In genomic region chrII:14165430-14165929, ce11 we compare ENCODE assay signal across 3 worm cellular contexts.
TF ChIP-seq lines count a peak whose summit lies in the region.

No protein-coding gene starts in this region.

TF ChIP-seq in whole organism, L4 larva, 104 proteins besides CTCF, POLR2A, EP300 and RAD21:
- TF ChIP-seq set-16 (GFP tag; IDR thresholded peaks at IDR 0.05; lab: Robert Waterston, UW) = peak; percentile 91
- TF ChIP-seq unc-62 (GFP tag; optimal IDR thresholded peaks at IDR 0.05 in 1 of 2; lab: Kevin White, UChicago) = peak in 1 of 2 experiments; percentile 62
- no peak for TF ChIP-seq unc-62 (tag; optimal IDR thresholded peaks at IDR 0.05; lab: Kevin White, UChicago)
- no peak for TF ChIP-seq sdz-12 (GFP tag; optimal IDR thresholded peaks at IDR 0.05; lab: Kevin White, UChicago)
- peak; percentile 23; the same call in 1 of the 2 replicates for TF ChIP-seq nhr-42 (GFP tag; IDR thresholded peaks at IDR 0.05; lab: Robert Waterston, UW)
- TF ChIP-seq mxl-2 (GFP tag; conservative IDR thresholded peaks at IDR 0.05; lab: Robert Waterston, UW) = no peak
- TF ChIP-seq egl-43 (GFP tag; IDR thresholded peaks at IDR 0.05; lab: Robert Waterston, UW) = 0 out of 2 replicates have a peak, but pooled peaks have one; percentile 36

TF ChIP-seq in whole organism, early embryonic, 17 proteins besides CTCF, POLR2A, EP300 and RAD21:
- 0 out of 2 replicates have a peak, but pooled peaks have one; percentile 56 for TF ChIP-seq scrt-1 (GFP tag; IDR thresholded peaks at IDR 0.05; lab: Robert Waterston, UW)
- TF ChIP-seq ceh-13 (GFP tag; optimal IDR thresholded peaks at IDR 0.05; lab: Kevin White, UChicago) = no peak

TF ChIP-seq in whole organism, young adult, 124 proteins besides CTCF, POLR2A, EP300 and RAD21:
- TF ChIP-seq ekl-4 (GFP tag; IDR thresholded peaks at IDR 0.05; lab: Robert Waterston, UW) = no peak
- TF ChIP-seq nhr-80 (tag; optimal IDR thresholded peaks at IDR 0.05; lab: Kevin White, UChicago) = no peak
- no peak for TF ChIP-seq nfyb-1 (GFP tag; IDR thresholded peaks at IDR 0.05; lab: Robert Waterston, UW)
- no peak for TF ChIP-seq C06A6.2 (GFP tag; conservative IDR thresholded peaks at IDR 0.05; lab: Robert Waterston, UW)
- TF ChIP-seq attf-6 (GFP tag; IDR thresholded peaks at IDR 0.05; lab: Robert Waterston, UW) = no peak
- no peak for TF ChIP-seq ceh-58 (GFP tag; IDR thresholded peaks at IDR 0.05; lab: Robert Waterston, UW)
- no peak for TF ChIP-seq ztf-28 (GFP tag; IDR thresholded peaks at IDR 0.05; lab: Robert Waterston, UW)
- no peak for TF ChIP-seq xnd-1 (tag; optimal IDR thresholded peaks at IDR 0.05; lab: Kevin White, UChicago)
- no peak for TF ChIP-seq ztf-6 (GFP tag; IDR thresholded peaks at IDR 0.05; lab: Robert Waterston, UW)
- TF ChIP-seq lin-54 (GFP tag; optimal IDR thresholded peaks at IDR 0.05; lab: Kevin White, UChicago) = no peak
- TF ChIP-seq lir-1 (GFP tag; conservative IDR thresholded peaks at IDR 0.05; lab: Robert Waterston, UW) = no peak
- TF ChIP-seq cebp-1 (GFP tag; IDR thresholded peaks at IDR 0.05; lab: Robert Waterston, UW) = 0 out of 2 replicates have a peak, but pooled peaks have one; percentile 20
- TF ChIP-seq cebp-1 (tag; optimal IDR thresholded peaks at IDR 0.05; lab: Kevin White, UChicago) = no peak
- no peak for TF ChIP-seq ztf-26 (tag; optimal IDR thresholded peaks at IDR 0.05; lab: Kevin White, UChicago)
- no peak for TF ChIP-seq madf-6 (GFP tag; IDR thresholded peaks at IDR 0.05; lab: Robert Waterston, UW)
- TF ChIP-seq snpc-1.1 (tag; optimal IDR thresholded peaks at IDR 0.05; lab: Kevin White, UChicago; ENCODE audit: insufficient read depth) = no peak
- TF ChIP-seq fkh-3 (tag; optimal IDR thresholded peaks at IDR 0.05; lab: Kevin White, UChicago) = no peak
- no peak for TF ChIP-seq chd-7 (tag; optimal IDR thresholded peaks at IDR 0.05; lab: Kevin White, UChicago)
- no peak for TF ChIP-seq him-1 (tag; optimal IDR thresholded peaks at IDR 0.05; lab: Kevin White, UChicago)
- peak; percentile 78 for TF ChIP-seq zfh-2 (GFP tag; conservative IDR thresholded peaks at IDR 0.05; lab: Robert Waterston, UW)
- TF ChIP-seq madf-10 (tag; optimal IDR thresholded peaks at IDR 0.05; lab: Kevin White, UChicago) = no peak
- no peak for TF ChIP-seq repo-1 (tag; optimal IDR thresholded peaks at IDR 0.05; lab: Kevin White, UChicago)
- TF ChIP-seq hmg-20 (GFP tag; IDR thresholded peaks at IDR 0.05; lab: Robert Waterston, UW) = no peak
- no peak for TF ChIP-seq Y79H2A.3 (GFP tag; conservative IDR thresholded peaks at IDR 0.05; lab: Robert Waterston, UW)
- no peak for TF ChIP-seq dpl-1 (GFP tag; optimal IDR thresholded peaks at IDR 0.05; lab: Kevin White, UChicago)
- peak; percentile 81 for TF ChIP-seq egrh-3 (GFP tag; IDR thresholded peaks at IDR 0.05; lab: Robert Waterston, UW)
